Worm (Caenorhabditis elegans) whole organism, late embryonic: ENCODE data around the gene Y102A11A.1.

Experiments used
- ama-1 ChIP-seq: fragments of 150-350 bp; optimal IDR thresholded peaks from 2 replicates; lab custom pipeline; 2014
- ceh-9 ChIP-seq: sonication (generic microtip); optimal IDR thresholded peaks from 2 replicates; lab custom pipeline; 2016; ENCODE audit warnings: mild to moderate bottlenecking, missing genetic modification characterization, inconsistent platforms, missing compliant biosample characterization
- dmd-4 ChIP-seq: sonication (generic microtip); optimal IDR thresholded peaks from 2 replicates; lab custom pipeline; 2016; ENCODE audit warnings: borderline replicate concordance, missing genetic modification characterization, missing compliant biosample characterization
- nfya-1 ChIP-seq: sonication (generic microtip); optimal IDR thresholded peaks from 2 replicates; lab custom pipeline; 2017; ENCODE audit warnings: missing genetic modification characterization, mild to moderate bottlenecking, missing compliant biosample characterization, antibody characterized with exemption, moderate library complexity
- pha-2 ChIP-seq: sonication (generic microtip); optimal IDR thresholded peaks from 2 replicates; lab custom pipeline; 2017; ENCODE audit warnings: mild to moderate bottlenecking, missing genetic modification characterization, missing compliant biosample characterization
- pqm-1 ChIP-seq: sonication (generic microtip); optimal IDR thresholded peaks from 2 replicates; lab custom pipeline; 2016; ENCODE audit warnings: missing genetic modification characterization, missing compliant biosample characterization
- sdc-2 ChIP-seq: sonication (generic microtip); optimal IDR thresholded peaks from 2 replicates; lab custom pipeline; 2016; ENCODE audit warnings: missing genotype, missing genetic modification characterization, missing compliant biosample characterization

DNA sequence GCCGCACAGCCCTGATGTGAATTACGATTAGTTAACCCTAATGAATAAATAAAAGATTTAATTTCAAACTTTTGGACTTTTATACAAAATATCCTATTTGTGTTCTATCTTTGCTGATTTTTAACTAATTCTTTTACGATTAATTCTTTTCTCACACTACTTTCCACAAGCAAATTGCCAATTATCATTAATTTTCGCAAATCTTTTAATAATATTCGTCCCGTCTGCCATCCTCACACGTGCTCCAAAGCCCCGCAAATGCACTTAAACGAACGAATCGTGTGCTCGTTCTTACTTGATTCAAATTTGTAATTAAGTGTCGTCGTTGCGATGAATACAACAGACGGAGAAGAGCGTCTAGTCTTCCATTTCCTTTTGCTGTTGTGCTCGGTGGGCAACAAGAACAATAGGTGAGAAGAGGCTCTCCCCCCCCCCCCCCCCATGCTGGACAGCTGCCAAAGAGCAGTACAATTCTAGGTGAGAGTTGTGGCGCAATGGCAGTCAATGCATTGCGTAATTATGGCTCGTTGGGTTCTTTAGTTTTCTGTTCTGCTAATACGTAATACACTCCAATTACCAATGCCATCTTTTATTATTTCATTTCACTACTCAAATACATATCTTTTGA is 7.0 kb upstream of the Y102A11A.1 start:
- TF ChIP-seq pqm-1 (no peak), sdc-2 (no peak), nfya-1 (tag; lab: Kevin White, UChicago) (no peak), ceh-9 (tag; lab: Kevin White, UChicago) (no peak), pha-2 (no peak), dmd-4 (no peak), ama-1 (lab: Kevin White, UChicago) (no peak)
